Worm (Caenorhabditis elegans) whole organism, L2 larva: ENCODE results near the gene F17C11.12.
A peak's percentile ranks its signal among the peaks of the same experiment; 100 is the strongest.

Source experiments
- C34F6.9 ChIP-seq: fragments of 150-350 bp; optimal IDR thresholded peaks from 2 replicates; lab custom pipeline; 2014; ENCODE audit warnings: missing biosample characterization, missing genetic modification characterization
- F13H6.1 ChIP-seq: sonication (generic microtip); optimal IDR thresholded peaks from 2 replicates; lab custom pipeline; 2016; ENCODE audit warnings: missing genetic modification characterization, missing compliant biosample characterization
- R02D3.7 ChIP-seq: fragments of 150-350 bp; optimal IDR thresholded peaks from 2 replicates; lab custom pipeline; 2014; ENCODE audit warnings: missing biosample characterization, missing genetic modification characterization
- Y55F3AM.14 ChIP-seq: fragments of 200-800 bp; sonication (Bioruptor generic); optimal IDR thresholded peaks from 2 replicates; lab custom pipeline; 2018; ENCODE audit warnings: mild to moderate bottlenecking, missing genetic modification characterization, missing compliant biosample characterization
- alr-1 ChIP-seq: fragments of 150-350 bp; optimal IDR thresholded peaks from 2 replicates; lab custom pipeline; 2014; ENCODE audit warnings: missing biosample characterization, missing genetic modification characterization
- ama-1 ChIP-seq: fragments of 150-350 bp; optimal IDR thresholded peaks from 2 replicates; lab custom pipeline; 2018; ENCODE audit warnings: inconsistent platforms
- blmp-1 ChIP-seq: sonication (generic microtip); optimal IDR thresholded peaks from 2 replicates; lab custom pipeline; 2017; ENCODE audit warnings: missing genetic modification characterization, mild to moderate bottlenecking, missing compliant biosample characterization, antibody characterized with exemption, moderate library complexity; ENCODE audit not compliant: insufficient read depth
- ceh-16 ChIP-seq: fragments of 150-350 bp; optimal IDR thresholded peaks from 2 replicates; lab custom pipeline; 2014; ENCODE audit warnings: missing biosample characterization, missing genetic modification characterization
- crh-2 ChIP-seq: sonication (generic microtip); optimal IDR thresholded peaks from 2 replicates; lab custom pipeline; 2017; ENCODE audit warnings: missing biosample characterization, missing genetic modification characterization
- dmd-4 ChIP-seq: sonication (generic microtip); optimal IDR thresholded peaks from 2 replicates; lab custom pipeline; 2017; ENCODE audit warnings: missing biosample characterization, missing genetic modification characterization
- elt-1 ChIP-seq: fragments of 150-350 bp; optimal IDR thresholded peaks from 2 replicates; lab custom pipeline; 2014; ENCODE audit warnings: missing biosample characterization, missing genetic modification characterization
- fos-1 ChIP-seq: fragments of 150-350 bp; optimal IDR thresholded peaks from 2 replicates; lab custom pipeline; 2014; ENCODE audit warnings: missing biosample characterization, missing genetic modification characterization
- gmeb-1 ChIP-seq: fragments of 150-350 bp; optimal IDR thresholded peaks from 2 replicates; lab custom pipeline; 2014; ENCODE audit warnings: missing biosample characterization, missing genetic modification characterization
- lin-13 ChIP-seq: fragments of 150-350 bp; optimal IDR thresholded peaks from 2 replicates; lab custom pipeline; 2014; ENCODE audit warnings: missing biosample characterization, missing genetic modification reagents, missing genetic modification characterization
- lsy-2 ChIP-seq, 2 experiments: fragments of 150-350 bp in 1 of 2; sonication (generic microtip) in 1 of 2; optimal IDR thresholded peaks; 2 replicates each; lab custom pipeline; 2014 to 2017; ENCODE audit warnings: missing biosample characterization in 2 of 2, missing genetic modification characterization in 2 of 2
- mab-5 ChIP-seq: fragments of 150-350 bp; optimal IDR thresholded peaks from 2 replicates; lab custom pipeline; 2014; ENCODE audit warnings: missing biosample characterization, missing genetic modification characterization
- mbf-1 ChIP-seq: sonication (generic microtip); optimal IDR thresholded peaks from 2 replicates; lab custom pipeline; 2017; ENCODE audit warnings: missing biosample characterization, missing genetic modification characterization
- mdl-1 ChIP-seq, 2 experiments: fragments of 150-350 bp in 1 of 2; sonication (generic microtip) in 1 of 2; optimal IDR thresholded peaks; 2 replicates each; lab custom pipeline; 2017; ENCODE audit warnings: missing biosample characterization in 2 of 2, missing genetic modification characterization in 2 of 2
- nhr-10 ChIP-seq: sonication (generic microtip); optimal IDR thresholded peaks from 2 replicates; lab custom pipeline; 2017; ENCODE audit warnings: missing biosample characterization, missing genetic modification characterization
- nhr-11 ChIP-seq: fragments of 150-350 bp; optimal IDR thresholded peaks from 2 replicates; lab custom pipeline; 2014; ENCODE audit warnings: missing biosample characterization, missing genetic modification characterization
- nhr-12 ChIP-seq: fragments of 150-350 bp; optimal IDR thresholded peaks from 2 replicates; lab custom pipeline; 2014; ENCODE audit warnings: missing biosample characterization, missing genetic modification characterization
- nhr-129 ChIP-seq: fragments of 150-350 bp; optimal IDR thresholded peaks from 2 replicates; lab custom pipeline; 2014; ENCODE audit warnings: missing biosample characterization, missing genetic modification characterization
- nhr-21 ChIP-seq: fragments of 150-350 bp; optimal IDR thresholded peaks from 2 replicates; lab custom pipeline; 2014; ENCODE audit warnings: missing biosample characterization, missing genetic modification characterization
- nhr-237 ChIP-seq: fragments of 150-350 bp; optimal IDR thresholded peaks from 2 replicates; lab custom pipeline; 2014; ENCODE audit warnings: missing biosample characterization, missing genetic modification characterization
- nhr-25 ChIP-seq: fragments of 150-350 bp; sonication (generic microtip); optimal IDR thresholded peaks from 3 replicates; lab custom pipeline; 2014; ENCODE audit warnings: missing biosample characterization, missing genetic modification characterization
- nhr-77 ChIP-seq: fragments of 150-350 bp; optimal IDR thresholded peaks from 2 replicates; lab custom pipeline; 2014; ENCODE audit warnings: missing biosample characterization, missing genetic modification characterization
- peb-1 ChIP-seq: fragments of 150-350 bp; optimal IDR thresholded peaks from 2 replicates; lab custom pipeline; 2014; ENCODE audit warnings: missing biosample characterization, missing genetic modification characterization
- sem-4 ChIP-seq: fragments of 150-350 bp; optimal IDR thresholded peaks from 2 replicates; lab custom pipeline; 2014; ENCODE audit warnings: missing biosample characterization, missing genetic modification reagents, missing genetic modification characterization
- skn-1 ChIP-seq: sonication (generic microtip); optimal IDR thresholded peaks from 2 replicates; lab custom pipeline; 2017; ENCODE audit warnings: missing biosample characterization, missing genetic modification characterization
- sma-3 ChIP-seq: sonication (generic microtip); optimal IDR thresholded peaks from 2 replicates; lab custom pipeline; 2016; ENCODE audit warnings: missing genetic modification reagents, missing genetic modification characterization, missing compliant biosample characterization
- sma-9 ChIP-seq, 2 experiments: fragments of 150-350 bp in 1 of 2; sonication (generic microtip) in 1 of 2; optimal IDR thresholded peaks; 2 replicates each; lab custom pipeline; 2014 to 2016; ENCODE audit warnings: missing genetic modification characterization in 2 of 2, mild to moderate bottlenecking in 1 of 2, missing biosample characterization in 1 of 2, missing compliant biosample characterization in 1 of 2, missing genetic modification reagents in 1 of 2, moderate library complexity in 1 of 2
- snpc-4 ChIP-seq: fragments of 150-350 bp; optimal IDR thresholded peaks from 2 replicates; lab custom pipeline; 2014; ENCODE audit warnings: missing biosample characterization, missing genetic modification characterization
- unc-39 ChIP-seq: fragments of 150-350 bp; optimal IDR thresholded peaks from 2 replicates; lab custom pipeline; 2014; ENCODE audit warnings: missing biosample characterization, missing genetic modification characterization
- unc-62 ChIP-seq: fragments of 150-350 bp; optimal IDR thresholded peaks from 2 replicates; lab custom pipeline; 2014; ENCODE audit warnings: missing biosample characterization, missing genetic modification reagents, missing genetic modification characterization
- zag-1 ChIP-seq: fragments of 150-350 bp; optimal IDR thresholded peaks from 2 replicates; lab custom pipeline; 2014; ENCODE audit warnings: missing biosample characterization, missing genetic modification characterization
- ztf-4 ChIP-seq: fragments of 150-350 bp; optimal IDR thresholded peaks from 2 replicates; lab custom pipeline; 2014; ENCODE audit warnings: missing biosample characterization, missing genetic modification characterization

Gene F17C11.12

DNA sequence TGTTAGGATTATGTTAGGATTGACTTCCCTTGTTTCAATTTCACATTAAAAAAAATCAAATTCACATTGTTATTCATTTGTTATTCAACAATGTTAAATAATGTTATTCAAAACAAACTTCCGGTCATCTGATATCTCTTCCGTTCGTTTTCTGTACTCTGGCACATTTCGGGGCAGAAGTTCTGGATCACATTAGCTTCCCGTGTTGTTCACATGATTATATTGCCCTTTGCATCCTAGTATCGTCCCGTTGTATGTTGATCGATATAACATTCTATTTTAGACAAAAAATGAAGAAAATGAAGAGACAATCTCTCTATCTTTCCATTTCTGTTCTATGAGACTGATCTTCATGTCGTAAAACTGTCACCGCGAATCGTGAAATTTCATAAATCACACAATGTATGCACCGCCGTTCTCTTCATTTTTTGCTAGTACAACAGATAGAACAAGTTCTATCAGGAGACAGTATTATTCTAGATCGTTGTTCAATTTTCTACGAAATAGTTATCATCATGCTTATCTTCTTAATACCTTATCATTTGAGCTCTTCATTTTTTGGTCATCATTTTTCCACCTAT, 3.4 kb upstream of the F17C11.12 start:
- TF ChIP-seq nhr-21 (tag; lab: Kevin White, UChicago) (peak; percentile 68), sma-9 (GFP tag; optimal IDR thresholded peaks at IDR 0.05; lab: Kevin White, UChicago) (peak; percentile 65), sma-9 (tag; optimal IDR thresholded peaks at IDR 0.05; lab: Kevin White, UChicago) (no peak), unc-62 (GFP tag; lab: Kevin White, UChicago) (peak; percentile 24), nhr-25 (no peak)
- TF ChIP-seq, all 48 proteins: peak for 3

DNA sequence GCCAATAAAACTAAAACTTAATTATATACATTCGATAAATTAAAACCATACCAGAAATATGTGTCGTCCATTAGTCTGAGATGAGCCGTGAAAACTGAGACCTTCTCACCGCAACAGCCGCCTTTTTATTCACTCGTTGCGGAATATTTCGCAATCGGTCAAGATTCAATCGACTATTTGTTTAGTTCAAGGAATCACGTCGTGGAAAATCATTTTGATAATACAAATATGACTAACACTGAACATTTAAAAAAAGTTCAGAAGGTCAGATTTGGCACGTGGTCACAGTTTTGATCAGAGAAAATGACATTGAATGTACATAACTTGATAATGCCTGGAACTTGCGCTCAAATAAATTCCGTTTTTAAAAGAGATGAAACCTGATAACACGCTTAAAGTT, 2.0 kb upstream of the F17C11.12 start, which contains the start of gene F17C11.11:
Gene F17C11.11 (minus strand): TSS at position 79 of the 400 bp plus-strand sequence.
- no peak for TF ChIP-seq peb-1 (tag; lab: Kevin White, UChicago)
- peak; percentile 68 for TF ChIP-seq sma-9 (GFP tag; optimal IDR thresholded peaks at IDR 0.05; lab: Kevin White, UChicago)
- no peak for TF ChIP-seq sma-9 (tag; optimal IDR thresholded peaks at IDR 0.05; lab: Kevin White, UChicago)
- TF ChIP-seq nhr-21 (tag; lab: Kevin White, UChicago): peak; percentile 20
- no peak for TF ChIP-seq ztf-4 (tag; lab: Kevin White, UChicago)
- TF ChIP-seq nhr-77 (tag; lab: Kevin White, UChicago): no peak
- no peak for TF ChIP-seq mbf-1
- TF ChIP-seq fos-1 (tag; lab: Kevin White, UChicago): peak; percentile 58
- TF ChIP-seq crh-2 (tag; lab: Kevin White, UChicago): peak; percentile 47
- TF ChIP-seq mdl-1 (tag; optimal IDR thresholded peaks at IDR 0.05; lab: Kevin White, UChicago): no peak
- TF ChIP-seq ama-1 (lab: Kevin White, UChicago): no peak
- TF ChIP-seq mab-5 (tag; lab: Kevin White, UChicago): no peak
- TF ChIP-seq R02D3.7 (tag; lab: Kevin White, UChicago): no peak
- no peak for TF ChIP-seq sma-3 (GFP tag; lab: Kevin White, UChicago)
- TF ChIP-seq Y55F3AM.14 (GFP tag; lab: Kevin White, UChicago): no peak
- TF ChIP-seq snpc-4 (tag; lab: Kevin White, UChicago): no peak
- no peak for TF ChIP-seq lsy-2 (tag; optimal IDR thresholded peaks at IDR 0.05; lab: Kevin White, UChicago)
- no peak for TF ChIP-seq ceh-16 (tag; lab: Kevin White, UChicago)
- no peak for TF ChIP-seq nhr-10 (tag; lab: Kevin White, UChicago)
- no peak for TF ChIP-seq elt-1 (tag; lab: Kevin White, UChicago)
- TF ChIP-seq F13H6.1 (tag; lab: Kevin White, UChicago): peak; percentile 26
- no peak for TF ChIP-seq nhr-11 (tag; lab: Kevin White, UChicago)
- TF ChIP-seq nhr-129 (tag; lab: Kevin White, UChicago): peak; percentile 99
- peak; percentile 28 for TF ChIP-seq C34F6.9
- no peak for TF ChIP-seq alr-1
- TF ChIP-seq blmp-1 (tag; lab: Kevin White, UChicago): no peak
- peak; percentile 23 for TF ChIP-seq gmeb-1 (tag; lab: Kevin White, UChicago)

DNA sequence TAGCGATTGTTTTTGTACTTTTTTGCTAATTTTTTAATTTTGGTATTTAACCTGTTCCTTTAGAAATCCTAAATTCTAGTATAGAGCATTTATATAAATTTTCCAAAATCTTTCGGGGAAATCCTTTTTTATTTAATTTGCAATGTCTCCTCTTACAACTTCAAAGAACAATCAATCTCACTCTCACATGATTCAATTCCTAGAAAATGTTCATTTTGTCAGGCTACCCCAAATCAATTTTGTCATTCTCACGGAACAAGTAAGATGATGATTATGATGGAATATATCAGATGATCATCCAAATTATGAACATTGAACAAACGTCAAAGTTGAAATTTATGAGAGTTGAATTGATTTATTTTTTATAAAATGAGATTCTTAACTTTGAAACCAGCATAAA, 574 bp upstream of the F17C11.12 start:
- TF ChIP-seq lsy-2 (tag; optimal IDR thresholded peaks at IDR 0.05; lab: Kevin White, UChicago): peak in 1 of 2 experiments; percentile 71
- peak; percentile 61 for TF ChIP-seq ztf-4 (tag; lab: Kevin White, UChicago)
- TF ChIP-seq sma-3 (GFP tag; lab: Kevin White, UChicago): no peak
- TF ChIP-seq skn-1 (tag; lab: Kevin White, UChicago): peak; percentile 55
- peak; percentile 47 for TF ChIP-seq gmeb-1 (tag; lab: Kevin White, UChicago)
- no peak for TF ChIP-seq nhr-11 (tag; lab: Kevin White, UChicago)
- TF ChIP-seq fos-1 (tag; lab: Kevin White, UChicago): peak; percentile 13
- no peak for TF ChIP-seq nhr-237 (tag; lab: Kevin White, UChicago)
- no peak for TF ChIP-seq blmp-1 (tag; lab: Kevin White, UChicago)
- no peak for TF ChIP-seq dmd-4 (tag; lab: Kevin White, UChicago)
- TF ChIP-seq lin-13: no peak
- TF ChIP-seq zag-1 (tag; lab: Kevin White, UChicago): no peak
- no peak for TF ChIP-seq nhr-12 (tag; lab: Kevin White, UChicago)
- TF ChIP-seq sem-4: peak; percentile 63
- TF ChIP-seq nhr-21 (tag; lab: Kevin White, UChicago): peak; percentile 87
- TF ChIP-seq peb-1 (tag; lab: Kevin White, UChicago): no peak
- peak; percentile 94 for TF ChIP-seq nhr-129 (tag; lab: Kevin White, UChicago)
- no peak for TF ChIP-seq mbf-1
- peak; percentile 52 for TF ChIP-seq crh-2 (tag; lab: Kevin White, UChicago)
- peak; percentile 84 for TF ChIP-seq sma-9 (GFP tag; optimal IDR thresholded peaks at IDR 0.05; lab: Kevin White, UChicago)
- TF ChIP-seq sma-9 (tag; optimal IDR thresholded peaks at IDR 0.05; lab: Kevin White, UChicago): no peak
- peak; percentile 69 for TF ChIP-seq C34F6.9
- peak; percentile 1 for TF ChIP-seq nhr-25
- TF ChIP-seq unc-39: no peak
- no peak for TF ChIP-seq unc-62 (GFP tag; lab: Kevin White, UChicago)
